Fruit fly (Drosophila melanogaster) whole organism, embryonic: ENCODE results near the gene drm.

Experiments
- CG10543 ChIP-seq: fragments of 200-800 bp; sonication (Bioruptor generic); optimal IDR thresholded peaks from 3 replicates; lab custom pipeline; 2017; ENCODE audit warnings: missing biosample characterization, mild to moderate bottlenecking, missing genetic modification characterization, moderate library complexity
- CG10654 ChIP-seq: fragments of 200-800 bp; sonication (Bioruptor generic); optimal IDR thresholded peaks from 2 replicates; lab custom pipeline; 2016; ENCODE audit warnings: missing biosample characterization, missing genetic modification characterization
- CG12219 ChIP-seq: fragments of 200-800 bp; sonication (Bioruptor generic); optimal IDR thresholded peaks from 3 replicates; lab custom pipeline; 2018; ENCODE audit warnings: missing biosample characterization, mild to moderate bottlenecking, missing genetic modification characterization
- CG14014 ChIP-seq: fragments of 200-800 bp; sonication (Bioruptor generic); IDR thresholded peaks from 2 replicates; pipeline ENCODE4 v1.3.6; 2022; ENCODE audit warnings: missing biosample characterization, missing genetic modification characterization
- CG17802 ChIP-seq: fragments of 200-800 bp; sonication (Bioruptor generic); optimal IDR thresholded peaks from 2 replicates; lab custom pipeline; 2018; ENCODE audit warnings: missing biosample characterization, mild to moderate bottlenecking, missing genetic modification characterization, moderate library complexity
- CG2199 ChIP-seq: fragments of 200-800 bp; sonication (Bioruptor generic); IDR thresholded peaks from 3 replicates; pipeline ENCODE4 v1.3.6; 2022; ENCODE audit warnings: missing biosample characterization, missing genetic modification characterization
- CG2712 ChIP-seq: fragments of 200-800 bp; optimal IDR thresholded peaks from 3 replicates; lab custom pipeline; 2019; ENCODE audit warnings: missing biosample characterization, mild to moderate bottlenecking, missing genetic modification characterization, moderate library complexity
- CG42726 ChIP-seq: fragments of 200-800 bp; sonication (Bioruptor generic); IDR thresholded peaks from 2 replicates; pipeline ENCODE4 v1.3.6; 2022; ENCODE audit warnings: missing biosample characterization, missing genetic modification characterization; ENCODE audit not compliant: partially characterized antibody
- CG4360 ChIP-seq: fragments of 200-800 bp; sonication (Bioruptor generic); IDR thresholded peaks from 2 replicates; pipeline ENCODE4 v1.3.6; 2022; ENCODE audit warnings: missing biosample characterization, missing genetic modification characterization
- CG6689 ChIP-seq: fragments of 200-800 bp; sonication (Bioruptor generic); IDR thresholded peaks from 2 replicates; pipeline ENCODE4 v1.3.6; 2022; ENCODE audit warnings: missing biosample characterization, missing genetic modification characterization
- CG7786 ChIP-seq: fragments of 200-800 bp; sonication (Bioruptor generic); optimal IDR thresholded peaks from 2 replicates; lab custom pipeline; 2016; ENCODE audit warnings: missing biosample characterization, missing genetic modification characterization
- CG8290 ChIP-seq, 3 experiments: fragments of 200-800 bp; sonication (Bioruptor generic); optimal IDR thresholded peaks; 2 replicates each; lab custom pipeline; 2016 to 2019; ENCODE audit warnings: missing biosample characterization in 3 of 3, missing genetic modification characterization in 3 of 3, mild to moderate bottlenecking in 2 of 3, moderate library complexity in 1 of 3
- CG8478 ChIP-seq: fragments of >200 bp; optimal IDR thresholded peaks from 2 replicates; lab custom pipeline; 2018
- CTCF ChIP-seq: fragments of 200-800 bp; sonication (Bioruptor generic); optimal IDR thresholded peaks from 2 replicates; lab custom pipeline; 2017; ENCODE audit warnings: missing biosample characterization, mild to moderate bottlenecking, missing genetic modification characterization, moderate library complexity
- Camta ChIP-seq: fragments of 200-800 bp; sonication (Bioruptor generic); optimal IDR thresholded peaks from 2 replicates; lab custom pipeline; 2016; ENCODE audit warnings: missing biosample characterization, missing genetic modification characterization
- CrebB ChIP-seq: fragments of 200-800 bp; sonication (Bioruptor generic); optimal IDR thresholded peaks from 3 replicates; lab custom pipeline; 2018; ENCODE audit warnings: missing biosample characterization, mild to moderate bottlenecking, missing genetic modification characterization
- D19A ChIP-seq: fragments of 200-800 bp; optimal IDR thresholded peaks from 3 replicates; lab custom pipeline; 2019; ENCODE audit warnings: missing biosample characterization, mild to moderate bottlenecking, missing genetic modification characterization, moderate library complexity
- Doc2 ChIP-seq: fragments of 200-800 bp; sonication (Bioruptor generic); IDR thresholded peaks from 2 replicates; pipeline ENCODE4 v1.3.6; 2022; ENCODE audit warnings: missing biosample characterization, missing genetic modification characterization
- Drgx ChIP-seq: fragments of 200-800 bp; sonication (Bioruptor generic); IDR thresholded peaks from 2 replicates; pipeline ENCODE4 v1.3.6; 2022; ENCODE audit warnings: missing biosample characterization, missing genetic modification characterization
- Fer1 ChIP-seq: fragments of 200-800 bp; sonication (Bioruptor generic); optimal IDR thresholded peaks from 2 replicates; lab custom pipeline; 2017; ENCODE audit warnings: missing biosample characterization, mild to moderate bottlenecking, missing genetic modification characterization
- HmgD ChIP-seq: fragments of 200-800 bp; sonication (Bioruptor generic); optimal IDR thresholded peaks from 3 replicates; lab custom pipeline; 2016; ENCODE audit warnings: missing biosample characterization, missing genetic modification characterization
- MTF-1 ChIP-seq: fragments of 200-800 bp; sonication (Bioruptor generic); optimal IDR thresholded peaks from 2 replicates; lab custom pipeline; 2018; ENCODE audit warnings: missing biosample characterization, mild to moderate bottlenecking, missing genetic modification characterization, borderline replicate concordance
- Mes4 ChIP-seq: fragments of 200-800 bp; sonication (Bioruptor generic); optimal IDR thresholded peaks from 2 replicates; lab custom pipeline; 2016; ENCODE audit warnings: missing biosample characterization, missing genetic modification characterization
- NC2β ChIP-seq: fragments of 200-800 bp; sonication (Bioruptor generic); optimal IDR thresholded peaks from 2 replicates; lab custom pipeline; 2016; ENCODE audit warnings: missing biosample characterization, missing genetic modification characterization
- NK7.1 ChIP-seq: fragments of 200-800 bp; sonication (Bioruptor generic); optimal IDR thresholded peaks from 3 replicates; lab custom pipeline; 2016; ENCODE audit warnings: missing biosample characterization, missing genetic modification characterization
- Neu2 ChIP-seq: fragments of 200-800 bp; sonication (Bioruptor generic); optimal IDR thresholded peaks from 3 replicates; lab custom pipeline; 2016; ENCODE audit warnings: missing biosample characterization, missing genetic modification characterization, borderline replicate concordance
- Oaz ChIP-seq: fragments of 200-800 bp; sonication (Bioruptor generic); IDR thresholded peaks from 2 replicates; pipeline ENCODE4 v1.3.6; 2022; ENCODE audit warnings: missing biosample characterization, missing genetic modification characterization
- Opbp ChIP-seq: fragments of 200-800 bp; sonication (Bioruptor generic); IDR thresholded peaks from 3 replicates; pipeline ENCODE4 v1.3.6; 2022; ENCODE audit warnings: missing biosample characterization, missing genetic modification characterization; ENCODE audit not compliant: partially characterized antibody
- Sin3A ChIP-seq: fragments of >200 bp; optimal IDR thresholded peaks from 2 replicates; lab custom pipeline; 2018
- Six4 ChIP-seq: fragments of 200-800 bp; sonication (Bioruptor generic); optimal IDR thresholded peaks from 2 replicates; lab custom pipeline; 2016; ENCODE audit warnings: missing biosample characterization, missing genetic modification characterization
- Sry-β ChIP-seq: fragments of 200-800 bp; sonication (Bioruptor generic); optimal IDR thresholded peaks from 2 replicates; lab custom pipeline; 2018; ENCODE audit warnings: missing biosample characterization, mild to moderate bottlenecking, missing genetic modification characterization, moderate library complexity
- Taf1 ChIP-seq: fragments of 200-800 bp; sonication (Bioruptor generic); IDR thresholded peaks from 2 replicates; pipeline ENCODE4 v1.3.6; 2022; ENCODE audit warnings: missing biosample characterization, missing genetic modification characterization
- ac ChIP-seq: fragments of 200-800 bp; sonication (Bioruptor generic); optimal IDR thresholded peaks from 3 replicates; lab custom pipeline; 2017; ENCODE audit warnings: missing biosample characterization, mild to moderate bottlenecking, missing genetic modification characterization
- caup ChIP-seq: fragments of 200-800 bp; sonication (Bioruptor generic); optimal IDR thresholded peaks from 3 replicates; lab custom pipeline; 2017; ENCODE audit warnings: missing biosample characterization, mild to moderate bottlenecking, missing genetic modification characterization, moderate library complexity; ENCODE audit not compliant: severe bottlenecking
- disco-r ChIP-seq: fragments of 200-800 bp; sonication (Bioruptor generic); optimal IDR thresholded peaks from 2 replicates; lab custom pipeline; 2016; ENCODE audit warnings: missing biosample characterization, missing genetic modification characterization
- esg ChIP-seq: fragments of 200-800 bp; sonication (Bioruptor generic); conservative IDR thresholded peaks from 2 replicates; pipeline ENCODE4 v1.3.6; 2022; ENCODE audit warnings: missing biosample characterization, missing genetic modification characterization
- fru ChIP-seq: fragments of >200 bp; optimal IDR thresholded peaks from 2 replicates; lab custom pipeline; 2017
- gfzf ChIP-seq: fragments of 200-800 bp; sonication (Bioruptor generic); optimal IDR thresholded peaks from 2 replicates; lab custom pipeline; 2016; ENCODE audit warnings: missing biosample characterization, mild to moderate bottlenecking, missing genetic modification characterization, moderate library complexity
- ind ChIP-seq: fragments of 200-800 bp; sonication (Bioruptor generic); optimal IDR thresholded peaks from 3 replicates; lab custom pipeline; 2016; ENCODE audit warnings: missing biosample characterization, missing genetic modification characterization
- jing ChIP-seq: fragments of 200-800 bp; sonication (Bioruptor generic); optimal IDR thresholded peaks from 2 replicates; lab custom pipeline; 2018; ENCODE audit warnings: missing biosample characterization, mild to moderate bottlenecking, missing genetic modification characterization
- jumu ChIP-seq: fragments of 200-800 bp; sonication (Bioruptor generic); optimal IDR thresholded peaks from 3 replicates; lab custom pipeline; 2016; ENCODE audit warnings: missing biosample characterization, missing genetic modification characterization
- lab ChIP-seq: fragments of 200-800 bp; sonication (Bioruptor generic); optimal IDR thresholded peaks from 3 replicates; lab custom pipeline; 2017; ENCODE audit warnings: missing biosample characterization, missing genetic modification characterization, mild to moderate bottlenecking, moderate library complexity, missing genetic modification reagents
- lilli ChIP-seq: fragments of 200-800 bp; sonication (Bioruptor generic); optimal IDR thresholded peaks from 3 replicates; lab custom pipeline; 2016; ENCODE audit warnings: missing biosample characterization, missing genetic modification characterization
- lmd ChIP-seq: fragments of 200-800 bp; sonication (Bioruptor generic); IDR thresholded peaks from 2 replicates; pipeline ENCODE4 v1.3.6; 2022; ENCODE audit warnings: missing biosample characterization, missing genetic modification characterization
- luna ChIP-seq: fragments of 200-800 bp; sonication (Bioruptor generic); optimal IDR thresholded peaks from 2 replicates; lab custom pipeline; 2016; ENCODE audit warnings: missing biosample characterization, missing genetic modification characterization
- nerfin-2 ChIP-seq: fragments of 200-800 bp; sonication (Bioruptor generic); IDR thresholded peaks from 2 replicates; pipeline ENCODE4 v1.3.6; 2022; ENCODE audit warnings: missing biosample characterization, missing genetic modification characterization; ENCODE audit not compliant: partially characterized antibody
- pb ChIP-seq: fragments of 200-800 bp; sonication (Bioruptor generic); optimal IDR thresholded peaks from 3 replicates; lab custom pipeline; 2016; ENCODE audit warnings: missing biosample characterization, missing genetic modification characterization
- peb ChIP-seq: fragments of 200-800 bp; sonication (Bioruptor generic); IDR thresholded peaks from 2 replicates; pipeline ENCODE4 v1.3.6; 2022; ENCODE audit warnings: missing biosample characterization, missing genetic modification characterization
- pho ChIP-seq: fragments of 200-800 bp; sonication (Bioruptor generic); optimal IDR thresholded peaks from 2 replicates; lab custom pipeline; 2016; ENCODE audit warnings: missing biosample characterization, missing genetic modification characterization
- stc ChIP-seq: fragments of 200-800 bp; sonication (Bioruptor generic); IDR thresholded peaks from 2 replicates; pipeline ENCODE4 v1.3.6; 2022; ENCODE audit warnings: missing biosample characterization, missing genetic modification characterization
- z ChIP-seq: fragments of 200-800 bp; sonication (Bioruptor generic); IDR thresholded peaks from 3 replicates; pipeline ENCODE4 v1.3.6; 2022; ENCODE audit warnings: missing biosample characterization, missing genetic modification characterization
- zen ChIP-seq: fragments of 200-800 bp; sonication (Bioruptor generic); optimal IDR thresholded peaks from 3 replicates; lab custom pipeline; 2018; ENCODE audit warnings: missing biosample characterization, mild to moderate bottlenecking, missing genetic modification characterization, moderate library complexity

The drm gene

DNA sequence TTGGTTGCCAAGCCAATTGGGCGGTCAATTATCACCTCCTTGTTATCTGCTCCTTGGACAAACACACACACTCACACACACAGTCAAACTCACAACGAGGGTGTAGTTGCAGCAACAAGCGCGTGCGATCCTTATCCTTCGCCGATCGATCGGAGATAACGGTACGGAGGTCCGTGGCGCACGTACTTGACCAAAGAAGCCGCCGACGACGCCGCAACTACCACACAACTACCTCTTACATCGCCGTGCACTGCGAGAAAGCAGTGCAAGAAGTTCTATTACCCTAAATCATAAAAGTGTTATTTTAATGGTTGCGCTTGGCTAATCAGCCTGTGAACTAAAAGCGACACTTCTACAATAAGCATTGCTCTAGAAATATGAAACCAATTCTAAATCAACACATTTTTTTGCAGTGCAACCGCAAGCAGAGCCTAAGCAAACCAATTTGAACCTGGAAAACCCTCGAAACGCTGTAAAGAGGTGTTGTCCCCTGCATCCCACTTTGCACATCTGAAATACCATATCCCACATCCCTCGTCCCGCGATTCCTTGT is 6.0 kb upstream of the drm start (continued):
- TF ChIP-seq CG10654 (GFP tag; lab: Kevin White, UChicago) (no peak), HmgD (GFP tag; lab: Kevin White, UChicago) (no peak), CG8290 (GFP tag; optimal IDR thresholded peaks at IDR 0.05; lab: Kevin White, UChicago) (no peak), CG8290 (tag; optimal IDR thresholded peaks at IDR 0.05; lab: Kevin White, UChicago) (no peak), jing (GFP tag; lab: Kevin White, UChicago) (peak; percentile 5), CG12219 (GFP tag; lab: Kevin White, UChicago) (no peak), z (GFP tag; lab: Robert Waterston, UW) (no peak), lmd (GFP tag; lab: Robert Waterston, UW) (peak; percentile 47), CG7786 (peak; percentile 51), gfzf (no peak), CG4360 (GFP tag; lab: Robert Waterston, UW) (0 out of 2 replicates have a peak, but pooled peaks have one; percentile 7), MTF-1 (GFP tag; lab: Kevin White, UChicago) (no peak), lab (GFP tag; lab: Kevin White, UChicago) (no peak), CG8478 (lab: Kevin White, UChicago) (no peak), jumu (peak; percentile 59), CTCF (GFP tag; lab: Kevin White, UChicago) (no peak), esg (GFP tag; lab: Robert Waterston, UW) (0 out of 2 replicates have a peak, but pooled peaks have one; percentile 16), Doc2 (GFP tag; lab: Robert Waterston, UW) (no peak), Sry-β (no peak), disco-r (no peak), D19A (tag; lab: Kevin White, UChicago) (peak; percentile 41), NK7.1 (GFP tag; lab: Kevin White, UChicago) (no peak), NC2β (GFP tag; lab: Kevin White, UChicago) (peak; percentile 55), Neu2 (GFP tag; lab: Kevin White, UChicago) (peak; percentile 78), Sin3A (lab: Kevin White, UChicago) (no peak), CG6689 (GFP tag; lab: Robert Waterston, UW) (peak; percentile 65), CG2199 (no peak), Oaz (GFP tag; lab: Robert Waterston, UW) (0 out of 2 replicates have a peak, but pooled peaks have one; percentile 12), CG10543 (GFP tag; lab: Kevin White, UChicago) (no peak), fru (lab: Kevin White, UChicago) (no peak), Opbp (GFP tag; lab: Robert Waterston, UW) (no peak), Mes4 (GFP tag; lab: Kevin White, UChicago) (peak; percentile 43), caup (GFP tag; lab: Kevin White, UChicago) (no peak), CG42726 (GFP tag; lab: Robert Waterston, UW) (no peak), CG17802 (tag; lab: Kevin White, UChicago) (no peak), pb (GFP tag; lab: Kevin White, UChicago) (no peak), zen (peak; percentile 94), ac (peak; percentile 73), ind (peak; percentile 37), Fer1 (GFP tag; lab: Kevin White, UChicago) (no peak), Taf1 (GFP tag; lab: Robert Waterston, UW) (no peak), luna (GFP tag; lab: Kevin White, UChicago) (no peak), stc (GFP tag; lab: Robert Waterston, UW) (0 out of 2 replicates have a peak, but pooled peaks have one; percentile 18), CrebB (tag; lab: Kevin White, UChicago) (no peak), Camta (no peak), lilli (GFP tag; lab: Kevin White, UChicago) (peak; percentile 42), CG14014 (GFP tag; lab: Robert Waterston, UW) (no peak), Drgx (GFP tag; lab: Robert Waterston, UW) (no peak), Six4 (GFP tag; lab: Kevin White, UChicago) (peak; percentile 12), nerfin-2 (GFP tag; lab: Robert Waterston, UW) (no peak), pho (no peak), peb (GFP tag; lab: Robert Waterston, UW) (no peak), CG2712 (peak; percentile 69)
